Worm (Caenorhabditis elegans) whole organism, dauer: ENCODE results near the gene C14C6.8.

Source experiments
- unc-62 ChIP-seq: sonication (generic microtip); optimal IDR thresholded peaks from 2 replicates; lab custom pipeline; 2017; ENCODE audit warnings: missing biosample characterization, missing genetic modification reagents, missing genetic modification characterization

Gene C14C6.8

DNA sequence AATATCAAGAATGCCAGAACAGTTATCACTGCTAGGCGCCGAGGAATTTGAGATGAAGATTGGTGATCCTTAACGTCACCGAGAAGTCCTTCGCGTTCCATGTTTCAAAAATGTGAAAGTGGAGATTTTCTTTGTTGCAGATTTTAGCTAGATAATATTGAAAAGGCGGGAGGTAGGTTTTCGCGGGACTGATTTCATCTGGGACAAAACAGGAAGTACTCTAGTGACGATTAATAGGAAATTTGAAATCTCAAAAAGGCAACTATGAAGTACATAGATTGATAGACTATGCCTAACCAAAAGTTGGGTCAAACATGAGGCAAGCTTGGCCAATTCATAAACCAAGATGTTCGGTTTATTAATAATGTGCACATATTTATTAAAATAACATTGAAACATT is at the start of gene C14C6.8:
TSS of gene C14C6.8 (minus strand) at position 101 of the 400 bp plus-strand sequence.
- no peak for TF ChIP-seq unc-62 (GFP tag; lab: Kevin White, UChicago)

DNA sequence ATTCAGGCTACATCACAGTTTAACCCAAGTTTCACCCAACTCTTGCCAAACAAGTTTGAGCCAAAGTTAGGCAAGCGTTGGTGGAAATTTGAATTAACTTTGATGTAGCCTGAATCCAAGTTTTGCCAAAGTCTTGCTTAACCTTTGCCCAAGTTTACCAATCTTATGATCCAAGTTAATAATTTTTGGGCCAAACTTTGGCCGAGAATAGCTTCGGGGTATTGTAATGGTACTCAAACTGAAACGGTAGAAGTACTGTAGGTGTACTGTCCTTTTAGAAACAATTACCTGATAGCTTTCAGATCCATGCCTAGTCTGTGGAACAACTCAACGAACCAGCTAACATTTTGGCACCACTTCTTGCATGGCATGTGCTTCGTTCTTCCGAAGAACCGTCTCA is 47.3 kb upstream of the C14C6.8 start, which contains the start of gene nhr-251:
TSS of gene nhr-251 (plus strand) at position 301 of the 400 bp plus-strand sequence.
- no peak for TF ChIP-seq unc-62 (GFP tag; lab: Kevin White, UChicago)

DNA sequence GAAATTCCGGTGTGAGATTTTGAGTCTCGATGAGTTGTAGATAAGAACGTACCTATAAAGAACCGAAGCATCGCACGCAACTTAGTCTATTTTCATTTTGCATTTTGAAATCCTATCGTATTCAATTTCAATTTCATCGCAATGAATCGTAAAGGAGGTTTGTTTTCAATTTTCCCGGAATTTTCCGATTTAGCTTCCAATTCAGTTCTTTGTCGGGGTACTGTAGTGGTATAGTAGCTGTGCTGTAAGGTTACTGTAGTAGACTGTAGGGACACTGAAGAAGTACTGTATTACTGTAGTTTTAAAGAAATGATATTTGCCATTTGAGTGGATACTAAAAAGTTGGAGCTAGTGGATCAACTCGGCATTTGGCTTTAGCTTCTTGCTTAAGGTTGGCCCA is 46.8 kb upstream of the C14C6.8 start:
- TF ChIP-seq unc-62 (GFP tag; lab: Kevin White, UChicago), result no peak

DNA sequence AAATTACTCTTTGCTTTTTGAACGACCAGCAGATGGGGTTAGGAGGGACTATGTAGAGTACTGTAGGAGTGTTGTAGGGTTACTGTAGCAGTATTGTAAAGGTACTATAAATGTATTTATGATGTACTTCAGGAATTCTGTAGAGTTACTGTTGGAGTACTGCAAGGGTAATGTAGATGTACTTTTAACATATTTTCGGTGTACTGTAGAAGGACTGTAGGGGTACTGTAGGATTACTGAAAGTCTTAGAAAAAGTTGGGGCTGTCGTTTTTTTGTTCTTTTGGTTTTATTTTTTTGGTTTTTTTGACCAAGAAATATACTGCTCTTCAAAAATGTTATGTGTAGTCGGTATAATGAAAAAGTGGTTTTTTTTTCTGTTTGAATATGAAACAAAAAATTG is 45.7 kb upstream of the C14C6.8 start:
- TF ChIP-seq unc-62 (GFP tag; lab: Kevin White, UChicago), result no peak

ce11 chrV:597823-598222 is 44.9 kb upstream of the C14C6.8 start:
- TF ChIP-seq unc-62 (GFP tag; lab: Kevin White, UChicago), result no peak

DNA sequence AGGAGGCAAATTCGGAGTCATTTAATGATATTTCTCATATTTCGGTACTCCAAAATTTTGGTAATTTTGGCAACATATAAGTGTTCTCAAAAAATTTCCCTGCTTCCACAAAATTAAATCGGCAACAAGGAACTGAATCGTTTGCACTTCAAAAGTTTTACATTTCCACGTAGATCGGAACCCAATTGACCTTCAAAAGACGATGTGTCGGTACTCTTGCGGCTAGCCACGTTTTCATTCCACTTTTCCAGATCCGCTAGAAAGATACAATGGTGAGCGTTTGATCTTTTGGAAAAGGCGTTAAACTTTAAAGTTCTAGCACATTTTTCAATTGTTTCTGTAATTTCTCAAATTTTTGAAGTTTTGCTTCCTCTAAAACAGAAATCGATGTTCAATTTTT is 44.0 kb upstream of the C14C6.8 start:
- TF ChIP-seq unc-62 (GFP tag; lab: Kevin White, UChicago), result no peak

DNA sequence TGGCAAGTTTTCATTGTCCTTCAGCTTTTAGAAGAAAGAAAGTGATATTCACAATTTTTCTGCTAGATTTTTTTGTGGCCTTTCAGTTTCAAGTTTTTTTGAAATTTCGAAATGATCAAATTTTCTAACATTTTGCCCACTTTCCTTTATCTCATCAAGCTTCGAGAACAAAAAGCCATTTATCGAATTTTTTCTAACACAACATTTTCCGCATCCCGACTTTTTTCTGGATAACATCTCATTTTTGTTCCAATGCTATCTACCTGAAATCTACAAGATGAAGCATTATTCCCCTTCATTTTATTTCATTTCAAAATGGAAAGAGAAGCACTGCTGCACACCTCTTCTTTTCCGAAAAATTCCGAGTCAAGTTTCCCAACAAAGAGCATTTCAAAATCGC is 40.0 kb upstream of the C14C6.8 start, which contains the start of gene ZK488.5:
TSS of gene ZK488.5 (plus strand) at position 301 of the 400 bp plus-strand sequence.
- no peak for TF ChIP-seq unc-62 (GFP tag; lab: Kevin White, UChicago)

- TF ChIP-seq unc-62 (GFP tag; lab: Kevin White, UChicago), result no peak
Measured at ce11 chrV:590182-590581, 37.2 kb upstream of the C14C6.8 start, which contains the start of gene ZK488.6. Gene ZK488.6 (plus strand): TSS chrV:590482.

DNA sequence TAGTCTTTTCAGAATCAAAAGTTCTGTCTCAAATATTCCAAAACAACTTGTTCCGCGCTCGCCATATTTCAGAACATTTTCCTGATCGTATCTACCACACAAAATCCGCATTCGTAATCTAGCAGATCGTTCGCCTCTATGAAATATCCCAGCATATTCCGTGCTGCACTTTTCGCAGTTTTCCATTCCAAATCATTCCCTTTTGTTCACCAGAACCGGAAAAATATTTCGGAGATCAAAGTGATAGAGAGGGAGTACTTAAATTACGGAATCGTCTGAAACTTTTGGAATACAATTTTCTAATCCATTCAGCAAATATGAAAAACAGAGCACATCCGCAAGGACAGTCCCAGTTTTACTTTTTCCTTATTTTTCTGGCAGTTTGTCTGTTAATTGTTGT is 34.9 kb upstream of the C14C6.8 start, which contains the start of gene K06H6.1:
TSS of gene K06H6.1 (plus strand) at position 301 of the 400 bp plus-strand sequence.
- no peak for TF ChIP-seq unc-62 (GFP tag; lab: Kevin White, UChicago)

- no peak for TF ChIP-seq unc-62 (GFP tag; lab: Kevin White, UChicago)
Measured at ce11 chrV:585472-585871, 32.5 kb upstream of the C14C6.8 start, which contains the start of gene K06H6.2. Gene K06H6.2 (plus strand): TSS chrV:585772.

DNA sequence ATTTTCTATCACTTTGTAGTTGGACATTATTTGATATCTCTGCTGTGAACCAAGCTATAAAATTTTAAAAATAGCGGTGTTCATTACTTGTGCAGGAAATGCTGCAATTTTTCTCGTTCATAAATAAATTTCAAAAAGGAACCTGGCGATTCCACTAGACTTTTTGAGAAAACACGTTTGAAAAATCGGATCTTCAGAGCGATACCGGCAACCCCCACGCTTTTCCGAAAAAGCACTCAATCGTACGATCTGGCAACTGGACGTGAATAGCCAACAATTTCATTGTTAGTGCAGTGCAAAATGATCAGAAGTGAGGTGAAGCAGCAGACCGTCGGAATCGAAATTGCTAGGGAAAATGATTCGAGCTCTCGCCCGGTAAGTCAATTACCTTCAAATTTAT is 28.6 kb upstream of the C14C6.8 start, which contains the start of gene nstp-7:
TSS of gene nstp-7 (plus strand) at position 301 of the 400 bp plus-strand sequence.
- TF ChIP-seq unc-62 (GFP tag; lab: Kevin White, UChicago), result no peak

DNA sequence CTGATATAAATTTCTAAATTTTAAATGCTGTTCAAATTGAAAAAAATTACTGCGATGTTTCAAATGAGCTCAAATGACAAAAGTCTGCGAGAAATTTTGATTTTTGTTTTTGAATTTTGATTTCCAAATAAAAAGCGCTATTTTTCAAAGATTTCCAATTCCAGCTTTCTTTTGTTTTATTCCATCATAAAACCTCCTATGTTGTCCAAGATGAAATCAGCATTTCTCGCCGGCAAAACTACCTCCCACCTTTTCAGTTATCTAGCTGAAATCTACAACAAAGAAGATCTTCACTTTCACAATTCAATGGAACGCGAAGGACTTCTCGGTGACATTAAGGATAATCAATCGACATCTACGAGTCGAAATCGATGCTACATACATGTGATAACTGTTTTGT is 26.0 kb upstream of the C14C6.8 start, which contains the start of gene K06H6.4:
TSS of gene K06H6.4 (plus strand) at position 301 of the 400 bp plus-strand sequence.
- TF ChIP-seq unc-62 (GFP tag; lab: Kevin White, UChicago), result no peak

DNA sequence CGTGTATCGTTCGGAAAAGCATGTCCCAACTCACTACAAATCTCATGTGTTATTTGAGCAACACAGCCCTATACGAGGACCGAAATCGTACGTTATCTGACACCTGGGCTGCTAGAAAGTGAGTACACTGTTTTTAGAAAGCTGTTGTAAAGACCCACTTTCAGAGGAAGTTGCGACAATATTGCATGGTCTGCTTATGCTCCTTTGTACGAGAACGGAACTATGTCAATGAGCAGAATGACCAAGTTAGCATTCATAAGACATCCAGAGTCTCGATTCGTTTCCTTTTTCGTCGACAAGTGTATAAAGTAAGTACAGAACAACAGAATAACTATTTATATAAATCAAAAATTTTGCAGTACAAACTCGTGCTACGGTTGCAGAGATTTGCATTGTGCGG is 24.0 kb upstream of the C14C6.8 start:
- no peak for TF ChIP-seq unc-62 (GFP tag; lab: Kevin White, UChicago)

DNA sequence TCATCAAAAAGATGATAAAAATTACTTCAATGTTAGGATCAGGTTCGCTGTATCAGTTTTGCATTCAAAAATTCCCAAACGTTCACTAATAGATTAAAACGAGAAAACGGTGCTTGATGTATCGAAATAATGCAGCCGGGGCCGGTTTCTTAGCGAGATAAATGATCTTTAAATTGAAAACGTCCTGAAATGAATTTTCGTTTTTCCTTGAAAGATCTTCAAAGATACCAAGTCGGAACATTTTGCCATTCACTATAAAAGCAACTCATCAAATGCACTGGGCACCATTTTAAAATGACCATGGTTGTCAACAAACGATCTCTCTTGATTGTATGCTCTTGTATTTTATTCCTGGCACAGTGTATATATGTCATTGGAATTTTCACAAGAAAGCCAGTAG is 23.1 kb upstream of the C14C6.8 start, which contains the start of gene K06H6.5:
TSS of gene K06H6.5 (plus strand) at position 301 of the 400 bp plus-strand sequence.
- TF ChIP-seq unc-62 (GFP tag; lab: Kevin White, UChicago), result no peak

- TF ChIP-seq unc-62 (GFP tag; lab: Kevin White, UChicago), result no peak
Measured at ce11 chrV:574639-575038, 21.7 kb upstream of the C14C6.8 start, which contains the start of gene C14C6.13. Gene C14C6.13 (minus strand): TSS chrV:574739.

- TF ChIP-seq unc-62 (GFP tag; lab: Kevin White, UChicago), result no peak
Measured at ce11 chrV:568105-568504, 15.1 kb upstream of the C14C6.8 start, which contains the start of gene sri-72. Gene sri-72 (minus strand): TSS chrV:568205.

- TF ChIP-seq unc-62 (GFP tag; lab: Kevin White, UChicago), result no peak
Measured at ce11 chrV:565984-566383, 13.0 kb upstream of the C14C6.8 start, which contains the start of gene sri-73. Gene sri-73 (minus strand): TSS chrV:566084.
